Fruit fly (Drosophila melanogaster): Measurements from ENCODE around the gene Rpn3.

DNA sequence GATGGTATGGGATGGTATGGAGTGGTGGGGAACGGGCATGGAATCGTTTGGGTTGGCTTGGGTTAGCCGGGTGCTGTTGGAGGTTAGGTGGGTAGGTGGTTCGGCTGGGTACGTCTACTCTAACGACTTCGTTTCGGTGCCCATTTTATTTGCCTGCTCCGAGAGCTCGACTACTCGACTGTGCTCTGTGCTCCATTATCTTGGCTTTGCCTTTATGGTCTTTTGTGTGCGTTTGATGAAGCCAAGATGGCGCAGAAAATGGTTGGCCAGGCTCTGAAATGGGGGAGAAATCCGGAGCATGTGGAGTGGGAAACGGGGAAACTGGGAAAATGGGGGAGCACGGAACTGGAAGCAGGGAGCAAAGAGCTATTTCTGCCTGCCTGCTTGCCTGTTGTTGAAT is 42.3 kb downstream of the Rpn3 start:
- TF ChIP-seq CG8478 (optimal IDR thresholded peaks at IDR 0.05) (no peak), usp (GFP tag; optimal IDR thresholded peaks at IDR 0.05) (no peak)
